Worm (Caenorhabditis elegans): Measurements from ENCODE around the gene nlp-30.

DNA sequence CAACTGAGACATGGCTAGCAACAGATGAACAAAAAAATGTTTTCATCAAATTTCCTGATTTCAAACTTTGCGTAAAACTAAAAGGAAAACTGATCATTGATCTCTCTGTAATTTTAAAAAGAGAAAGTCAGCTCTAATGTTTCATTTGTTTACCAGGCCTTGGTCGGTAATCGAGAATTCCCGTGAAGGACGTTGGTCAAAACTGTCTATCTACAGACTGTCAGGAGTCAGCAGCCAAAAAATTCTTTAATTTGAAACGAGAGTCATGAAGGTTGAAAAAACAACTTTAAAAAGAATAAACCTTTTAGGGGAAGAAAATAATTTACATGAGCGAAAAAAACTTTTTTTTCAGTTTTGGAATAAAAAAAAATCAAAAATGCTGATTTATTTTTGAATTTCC, 3.3 kb downstream of the nlp-30 start:
- TF ChIP-seq T26A5.8 (tag; optimal IDR thresholded peaks at IDR 0.05) (no peak), B0019.2 (GFP tag; conservative IDR thresholded peaks at IDR 0.05) (no peak), ekl-4 (GFP tag; IDR thresholded peaks at IDR 0.05) (no peak), Y53G8AR.9 (GFP tag; conservative IDR thresholded peaks at IDR 0.05) (no peak), unc-62 (GFP tag; optimal IDR thresholded peaks at IDR 0.05) (no peak), efl-1 (GFP tag; optimal IDR thresholded peaks at IDR 0.05) (no peak), B0035.1 (tag; optimal IDR thresholded peaks at IDR 0.05) (no peak), snpc-4 (GFP tag; optimal IDR thresholded peaks at IDR 0.05) (no peak), snpc-4 (tag; optimal IDR thresholded peaks at IDR 0.05) (no peak), fkh-3 (tag; optimal IDR thresholded peaks at IDR 0.05) (no peak), egl-44 (GFP tag; IDR thresholded peaks at IDR 0.05) (no peak), B0261.1 (tag; optimal IDR thresholded peaks at IDR 0.05) (no peak), nfya-1 (tag; optimal IDR thresholded peaks at IDR 0.05; ENCODE audit: borderline replicate concordance, insufficient read depth) (no peak), C06A6.2 (GFP tag; conservative IDR thresholded peaks at IDR 0.05) (no peak), F49E8.2 (tag; optimal IDR thresholded peaks at IDR 0.05; ENCODE audit: insufficient read depth) (no peak)

Data from whole organism, young adult.